Fruit fly (Drosophila melanogaster): Measurements from ENCODE around the gene CG42331.

The CG42331 gene

dm6 chr3R:24809576-24810279 is 37.7 kb downstream of the CG42331 start (continued):
- peak; percentile 12 for TF ChIP-seq dmrt11E (tag; optimal IDR thresholded peaks at IDR 0.05)
- TF ChIP-seq al (GFP tag; IDR thresholded peaks at IDR 0.05), result no peak
- no peak for TF ChIP-seq Jarid2 (GFP tag; optimal IDR thresholded peaks at IDR 0.05)
- no peak for TF ChIP-seq CG10366 (GFP tag; IDR thresholded peaks at IDR 0.05)
- no peak for TF ChIP-seq CG11085 (GFP tag; IDR thresholded peaks at IDR 0.05)
- no peak for TF ChIP-seq nerfin-2 (GFP tag; IDR thresholded peaks at IDR 0.05; ENCODE audit: partially characterized antibody)
- TF ChIP-seq CG12942 (GFP tag; optimal IDR thresholded peaks at IDR 0.05), result no peak
- TF ChIP-seq amos (GFP tag; IDR thresholded peaks at IDR 0.05; ENCODE audit: partially characterized antibody), result no peak
- TF ChIP-seq p53 (GFP tag; optimal IDR thresholded peaks at IDR 0.05), result no peak
- TF ChIP-seq CG11695 (GFP tag; IDR thresholded peaks at IDR 0.05), result 0 out of 3 replicates have a peak, but pooled peaks have one; percentile 11
- TF ChIP-seq CG13894 (tag; optimal IDR thresholded peaks at IDR 0.05), result no peak
- no peak for TF ChIP-seq CG5953 (GFP tag; IDR thresholded peaks at IDR 0.05)
- no peak for TF ChIP-seq CHES-1-like (GFP tag; optimal IDR thresholded peaks at IDR 0.05)
- 0 out of 4 replicates have a peak, but pooled peaks have one; percentile 21 for TF ChIP-seq chinmo (GFP tag; IDR thresholded peaks at IDR 0.05; ENCODE audit: partially characterized antibody)
- TF ChIP-seq ken (GFP tag; IDR thresholded peaks at IDR 0.05), result no peak
- peak; percentile 54 for TF ChIP-seq CG13424 (tag; optimal IDR thresholded peaks at IDR 0.05)
- TF ChIP-seq odd (GFP tag; optimal IDR thresholded peaks at IDR 0.05), result no peak
- no peak for TF ChIP-seq her (GFP tag; optimal IDR thresholded peaks at IDR 0.05)
- TF ChIP-seq trh (GFP tag; optimal IDR thresholded peaks at IDR 0.05), result peak; percentile 16
- peak; percentile 12 for TF ChIP-seq bigmax (GFP tag; optimal IDR thresholded peaks at IDR 0.05)
- peak; percentile 61 for TF ChIP-seq fd3F (GFP tag; optimal IDR thresholded peaks at IDR 0.05)
- no peak for TF ChIP-seq shn (GFP tag; optimal IDR thresholded peaks at IDR 0.05)
- TF ChIP-seq cato (GFP tag; optimal IDR thresholded peaks at IDR 0.05; ENCODE audit: borderline replicate concordance), result no peak
- TF ChIP-seq Hr51 (GFP tag; optimal IDR thresholded peaks at IDR 0.05), result no peak
- TF ChIP-seq tup (GFP tag; optimal IDR thresholded peaks at IDR 0.05), result peak; percentile 40
- no peak for TF ChIP-seq CG7963 (GFP tag; IDR thresholded peaks at IDR 0.05; ENCODE audit: partially characterized antibody)
- TF ChIP-seq repo (GFP tag; optimal IDR thresholded peaks at IDR 0.05), result no peak
- TF ChIP-seq onecut (GFP tag; IDR thresholded peaks at IDR 0.05), result no peak
- TF ChIP-seq pho (GFP tag; optimal IDR thresholded peaks at IDR 0.05), result no peak
- TF ChIP-seq CG10462 (GFP tag; optimal IDR thresholded peaks at IDR 0.05), result no peak
- no peak for TF ChIP-seq CG4820 (GFP tag; optimal IDR thresholded peaks at IDR 0.05)
- TF ChIP-seq Awh (GFP tag; IDR thresholded peaks at IDR 0.05), result no peak
- no peak for TF ChIP-seq chn (GFP tag; optimal IDR thresholded peaks at IDR 0.05)
- TF ChIP-seq CG15514 (GFP tag; optimal IDR thresholded peaks at IDR 0.05), result peak; percentile 74
- no peak for TF ChIP-seq fd102C (GFP tag; optimal IDR thresholded peaks at IDR 0.05)
- no peak for TF ChIP-seq Hmr (GFP tag; optimal IDR thresholded peaks at IDR 0.05)
- TF ChIP-seq CG30403 (GFP tag; optimal IDR thresholded peaks at IDR 0.05), result no peak
- TF ChIP-seq CG2199 (GFP tag; IDR thresholded peaks at IDR 0.05), result no peak
- no peak for TF ChIP-seq Fer3 (tag; optimal IDR thresholded peaks at IDR 0.05)
- no peak for TF ChIP-seq tap (tag; optimal IDR thresholded peaks at IDR 0.05)
- no peak for TF ChIP-seq Mad (GFP tag; optimal IDR thresholded peaks at IDR 0.05)
- TF ChIP-seq CG8944 (GFP tag; optimal IDR thresholded peaks at IDR 0.05), result no peak
- peak; percentile 67 for TF ChIP-seq Vsx1 (GFP tag; optimal IDR thresholded peaks at IDR 0.05)
- peak; percentile 38 for TF ChIP-seq CG12659 (GFP tag; optimal IDR thresholded peaks at IDR 0.05)
- TF ChIP-seq dmrt99B (tag; optimal IDR thresholded peaks at IDR 0.05), result no peak
- no peak for TF ChIP-seq dpn (GFP tag; optimal IDR thresholded peaks at IDR 0.05)
- TF ChIP-seq CG17361 (GFP tag; IDR thresholded peaks at IDR 0.05), result no peak
- TF ChIP-seq Sin3A (optimal IDR thresholded peaks at IDR 0.05), result no peak
- TF ChIP-seq CG6689 (GFP tag; IDR thresholded peaks at IDR 0.05), result no peak
- no peak for TF ChIP-seq Mes4 (GFP tag; optimal IDR thresholded peaks at IDR 0.05)
